Worm (Caenorhabditis elegans) whole organism, L4 larva: ENCODE data around the gene mip-2.
A peak's percentile ranks its signal among the peaks of the same experiment; 100 is the strongest.

ENCODE experiments used
- R02D3.7 ChIP-seq: fragments of 150-350 bp; sonication (generic microtip); optimal IDR thresholded peaks from 3 replicates; lab custom pipeline; 2014; ENCODE audit warnings: missing biosample characterization, missing genetic modification characterization
- attf-4 ChIP-seq: sonication (generic microtip); optimal IDR thresholded peaks from 3 replicates; lab custom pipeline; 2017; ENCODE audit warnings: missing biosample characterization, missing genetic modification characterization
- ceh-28 ChIP-seq: fragments of 150-350 bp; optimal IDR thresholded peaks from 2 replicates; lab custom pipeline; 2014; ENCODE audit warnings: missing biosample characterization, missing genetic modification reagents, missing genetic modification characterization
- daf-19 ChIP-seq: fragments of 200-800 bp; sonication (Bioruptor generic); conservative IDR thresholded peaks from 2 replicates; pipeline ENCODE4 v1.3.6; 2022; ENCODE audit warnings: missing genetic modification characterization, missing compliant biosample characterization
- dpl-1 ChIP-seq: fragments of 150-350 bp; optimal IDR thresholded peaks from 2 replicates; lab custom pipeline; 2014; ENCODE audit warnings: missing biosample characterization, missing genetic modification reagents, missing genetic modification characterization
- lin-39 ChIP-seq: fragments of 150-350 bp; optimal IDR thresholded peaks from 2 replicates; lab custom pipeline; 2014; ENCODE audit warnings: missing biosample characterization, missing genetic modification reagents, missing genetic modification characterization
- lsy-2 ChIP-seq, 2 experiments: fragments of 150-350 bp in 1 of 2; sonication (generic microtip) in 1 of 2; optimal IDR thresholded peaks; 2 replicates each; lab custom pipeline; 2014 to 2017; ENCODE audit warnings: missing biosample characterization in 2 of 2, missing genetic modification characterization in 2 of 2
- nhr-237 ChIP-seq: sonication (generic microtip); optimal IDR thresholded peaks from 2 replicates; lab custom pipeline; 2017; ENCODE audit warnings: missing biosample characterization, missing genetic modification characterization
- nhr-25 ChIP-seq: sonication (generic microtip); optimal IDR thresholded peaks from 2 replicates; lab custom pipeline; 2017; ENCODE audit warnings: missing genetic modification characterization, mild to moderate bottlenecking, missing compliant biosample characterization, antibody characterized with exemption, moderate library complexity, borderline replicate concordance; ENCODE audit not compliant: insufficient read depth
- nhr-41 ChIP-seq: fragments of 200-800 bp; sonication (Bioruptor generic); IDR thresholded peaks from 2 replicates; pipeline ENCODE4 v1.3.6; 2022; ENCODE audit warnings: missing genetic modification reagents, missing genetic modification characterization, missing compliant biosample characterization
- skn-1 ChIP-seq: fragments of 150-350 bp; optimal IDR thresholded peaks from 2 replicates; lab custom pipeline; 2014; ENCODE audit warnings: missing biosample characterization, missing genetic modification characterization
- zip-2 ChIP-seq: fragments of 150-350 bp; optimal IDR thresholded peaks from 2 replicates; lab custom pipeline; 2014; ENCODE audit warnings: missing biosample characterization, missing genetic modification characterization

DNA sequence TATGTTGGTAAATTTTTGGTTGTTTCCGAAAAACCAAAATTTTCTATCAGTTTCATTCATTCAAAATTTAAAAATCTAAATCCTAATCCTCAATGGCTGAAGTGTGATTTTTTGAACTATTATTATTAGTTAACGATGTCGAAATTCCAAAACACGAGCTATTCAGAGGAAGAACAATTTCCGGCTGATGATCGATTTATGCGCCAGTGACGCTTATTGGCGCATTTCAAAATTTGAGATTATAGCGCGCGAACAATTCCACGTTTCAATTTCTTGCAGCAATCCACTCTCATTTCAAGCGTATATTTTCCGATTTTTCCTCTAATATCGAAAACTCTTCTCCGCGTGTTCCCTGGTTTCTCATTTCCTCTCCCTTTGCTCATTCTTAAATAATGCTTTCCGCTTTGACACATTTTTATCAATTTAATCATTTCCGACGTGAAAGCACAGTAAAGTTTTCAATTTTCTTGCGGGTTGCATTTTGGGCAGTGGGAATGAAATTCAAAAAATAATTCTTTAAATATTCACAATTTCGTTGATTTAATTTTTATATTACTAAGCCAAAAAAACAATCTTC is 7.3 kb downstream of the mip-2 start:
- TF ChIP-seq lin-39 (tag; lab: Kevin White, UChicago) (no peak), ceh-28 (tag; lab: Kevin White, UChicago) (no peak), dpl-1 (GFP tag; lab: Kevin White, UChicago) (peak; percentile 58), R02D3.7 (tag; lab: Kevin White, UChicago) (no peak), nhr-41 (GFP tag; lab: Robert Waterston, UW) (no peak), lsy-2 (tag; optimal IDR thresholded peaks at IDR 0.05; lab: Kevin White, UChicago) (peak in 1 of 2 experiments; percentile 56), nhr-237 (tag; lab: Kevin White, UChicago) (no peak), nhr-25 (no peak), attf-4 (no peak), daf-19 (no peak), zip-2 (tag; lab: Kevin White, UChicago) (no peak), skn-1 (tag; lab: Kevin White, UChicago) (no peak)
